Worm (Caenorhabditis elegans) whole organism, early embryonic: Measurements from ENCODE around the gene islo-1.

Experiments
- ama-1 ChIP-seq: fragments of 150-350 bp; optimal IDR thresholded peaks from 2 replicates; lab custom pipeline; 2014
- ceh-36 ChIP-seq: sonication (generic microtip); optimal IDR thresholded peaks from 2 replicates; lab custom pipeline; 2016; ENCODE audit warnings: missing genetic modification characterization, inconsistent platforms, missing compliant biosample characterization
- ets-7 ChIP-seq: sonication (generic microtip); optimal IDR thresholded peaks from 2 replicates; lab custom pipeline; 2016; ENCODE audit warnings: missing genotype, missing genetic modification characterization, missing compliant biosample characterization
- flt-1 ChIP-seq: fragments of 200-800 bp; sonication (Bioruptor generic); IDR thresholded peaks from 2 replicates; pipeline ENCODE4 v1.3.6; 2022; ENCODE audit warnings: missing genetic modification characterization, missing compliant biosample characterization
- tbx-37 ChIP-seq: fragments of 200-800 bp; sonication (Bioruptor generic); conservative IDR thresholded peaks from 2 replicates; pipeline ENCODE4 v1.3.6; 2022; ENCODE audit warnings: missing genetic modification reagents, missing genetic modification characterization, missing compliant biosample characterization

ce11 chrIV:8159087-8159486, 22.9 kb downstream of the islo-1 start, which contains the start of gene faah-1:
- TF ChIP-seq ama-1 (lab: Kevin White, UChicago) (no peak), ets-7 (no peak), flt-1 (GFP tag; lab: Robert Waterston, UW) (no peak), ceh-36 (tag; lab: Kevin White, UChicago) (no peak), tbx-37 (GFP tag; lab: Robert Waterston, UW) (no peak)
